Worm (Caenorhabditis elegans) whole organism, midembryonic: ENCODE measurements around the gene D2045.8.

Experiments used
- T22C8.4 ChIP-seq: fragments of 200-800 bp; sonication (Bioruptor generic); IDR thresholded peaks from 2 replicates; pipeline ENCODE4 v1.3.6; 2022; ENCODE audit warnings: missing genetic modification characterization, missing compliant biosample characterization
- flt-1 ChIP-seq: fragments of 200-800 bp; sonication (Bioruptor generic); IDR thresholded peaks from 2 replicates; pipeline ENCODE4 v1.3.6; 2022; ENCODE audit warnings: missing genetic modification characterization, missing compliant biosample characterization
- klf-2 ChIP-seq: fragments of 200-800 bp; sonication (Bioruptor generic); conservative IDR thresholded peaks from 2 replicates; pipeline ENCODE4 v1.3.6; 2022; ENCODE audit warnings: missing genetic modification reagents, missing genetic modification characterization, missing compliant biosample characterization
- ztf-23 ChIP-seq: fragments of 200-800 bp; sonication (Bioruptor generic); IDR thresholded peaks from 2 replicates; pipeline ENCODE4 v1.3.6; 2022; ENCODE audit warnings: missing genetic modification reagents, missing genetic modification characterization, missing compliant biosample characterization
- ztf-29 ChIP-seq: fragments of 200-800 bp; sonication (Bioruptor generic); IDR thresholded peaks from 2 replicates; pipeline ENCODE4 v1.3.6; 2022; ENCODE audit warnings: missing genetic modification reagents, missing genetic modification characterization, missing compliant biosample characterization

DNA sequence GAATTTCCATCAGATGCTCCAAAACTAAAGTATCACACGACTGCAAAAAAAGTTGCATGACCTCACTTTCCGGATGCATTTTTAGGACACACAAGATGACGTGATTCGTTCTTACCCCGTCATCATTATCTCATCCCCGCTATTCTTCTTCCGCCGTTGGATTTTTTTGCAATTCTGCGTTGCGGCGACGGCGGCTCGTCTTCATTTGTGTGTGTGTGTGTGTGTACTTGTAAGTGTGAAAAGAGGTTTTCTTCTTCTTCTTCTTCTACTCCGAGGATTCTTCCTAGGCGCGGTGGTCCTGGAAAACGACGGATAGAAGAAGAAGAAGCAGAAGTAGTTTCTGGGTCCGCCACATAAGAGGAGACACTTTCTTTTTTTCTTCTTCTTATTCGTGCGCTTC is 33.7 kb downstream of the D2045.8 start:
- no peak for TF ChIP-seq ztf-29 (GFP tag; lab: Robert Waterston, UW)
- no peak for TF ChIP-seq flt-1
- TF ChIP-seq klf-2 (GFP tag; lab: Robert Waterston, UW) = no peak
- no peak for TF ChIP-seq T22C8.4 (GFP tag; lab: Robert Waterston, UW)
- no peak for TF ChIP-seq ztf-23
